Worm (Caenorhabditis elegans) whole organism, midembryonic: ENCODE measurements around the gene F26G1.2.

Source experiments
- T22C8.4 ChIP-seq: fragments of 200-800 bp; sonication (Bioruptor generic); IDR thresholded peaks from 2 replicates; pipeline ENCODE4 v1.3.6; 2022; ENCODE audit warnings: missing genetic modification characterization, missing compliant biosample characterization
- cog-1 ChIP-seq: sonication (generic microtip); optimal IDR thresholded peaks from 2 replicates; lab custom pipeline; 2016; ENCODE audit warnings: missing genetic modification characterization, missing compliant biosample characterization
- flt-1 ChIP-seq: fragments of 200-800 bp; sonication (Bioruptor generic); IDR thresholded peaks from 2 replicates; pipeline ENCODE4 v1.3.6; 2022; ENCODE audit warnings: missing genetic modification characterization, missing compliant biosample characterization
- klf-2 ChIP-seq: fragments of 200-800 bp; sonication (Bioruptor generic); conservative IDR thresholded peaks from 2 replicates; pipeline ENCODE4 v1.3.6; 2022; ENCODE audit warnings: missing genetic modification reagents, missing genetic modification characterization, missing compliant biosample characterization
- med-1 ChIP-seq: sonication (generic microtip); optimal IDR thresholded peaks from 2 replicates; lab custom pipeline; 2017; ENCODE audit warnings: missing genetic modification characterization, mild to moderate bottlenecking, missing compliant biosample characterization, antibody characterized with exemption, missing genetic modification reagents; ENCODE audit not compliant: insufficient read depth
- ref-1 ChIP-seq: fragments of 200-800 bp; sonication (Bioruptor generic); conservative IDR thresholded peaks from 2 replicates; pipeline ENCODE4 v1.3.6; 2022; ENCODE audit warnings: missing genetic modification reagents, missing genetic modification characterization, missing compliant biosample characterization
- tab-1 ChIP-seq: fragments of 200-800 bp; sonication (Bioruptor generic); IDR thresholded peaks from 2 replicates; pipeline ENCODE4 v1.3.6; 2022; ENCODE audit warnings: missing genetic modification characterization, missing compliant biosample characterization
- ztf-23 ChIP-seq: fragments of 200-800 bp; sonication (Bioruptor generic); IDR thresholded peaks from 2 replicates; pipeline ENCODE4 v1.3.6; 2022; ENCODE audit warnings: missing genetic modification reagents, missing genetic modification characterization, missing compliant biosample characterization
- ztf-29 ChIP-seq: fragments of 200-800 bp; sonication (Bioruptor generic); IDR thresholded peaks from 2 replicates; pipeline ENCODE4 v1.3.6; 2022; ENCODE audit warnings: missing genetic modification reagents, missing genetic modification characterization, missing compliant biosample characterization

The F26G1.2 gene

ce11 chrII:4786181-4786580 lies 23.3 kb downstream of the F26G1.2 start, which contains the start of gene msp-3:
TSS of gene msp-3 (minus strand) at chrII:4786281.
- no peak for TF ChIP-seq ztf-29 (GFP tag; lab: Robert Waterston, UW)
- no peak for TF ChIP-seq flt-1 (GFP tag; lab: Robert Waterston, UW)
- no peak for TF ChIP-seq ref-1 (GFP tag; lab: Robert Waterston, UW)
- no peak for TF ChIP-seq med-1 (GFP tag; lab: Kevin White, UChicago)
- TF ChIP-seq cog-1 (tag; lab: Kevin White, UChicago), result no peak
- no peak for TF ChIP-seq tab-1
- TF ChIP-seq klf-2, result no peak
- no peak for TF ChIP-seq ztf-23 (GFP tag; lab: Robert Waterston, UW)
- no peak for TF ChIP-seq T22C8.4 (GFP tag; lab: Robert Waterston, UW)

- TF ChIP-seq T22C8.4 (GFP tag; lab: Robert Waterston, UW), result no peak
- no peak for TF ChIP-seq cog-1 (tag; lab: Kevin White, UChicago)
- TF ChIP-seq ztf-23 (GFP tag; lab: Robert Waterston, UW), result no peak
- TF ChIP-seq flt-1 (GFP tag; lab: Robert Waterston, UW), result no peak
- TF ChIP-seq ztf-29 (GFP tag; lab: Robert Waterston, UW), result no peak
- TF ChIP-seq ref-1 (GFP tag; lab: Robert Waterston, UW), result no peak
- no peak for TF ChIP-seq klf-2
- TF ChIP-seq tab-1, result no peak
- no peak for TF ChIP-seq med-1 (GFP tag; lab: Kevin White, UChicago)
Measured at ce11 chrII:4789835-4790343, 27.0 kb downstream of the F26G1.2 start, which contains the start of gene F26G1.15. TSS of gene F26G1.15 (plus strand) at chrII:4790293.

ce11 chrII:4790687-4791086 lies 27.8 kb downstream of the F26G1.2 start:
- TF ChIP-seq flt-1 (GFP tag; lab: Robert Waterston, UW), result peak; percentile 25; the same call in 1 of the 2 replicates
- TF ChIP-seq tab-1, result no peak

- peak; percentile 82 for TF ChIP-seq flt-1 (GFP tag; lab: Robert Waterston, UW)
- no peak for TF ChIP-seq ref-1 (GFP tag; lab: Robert Waterston, UW)
- peak; percentile 81 for TF ChIP-seq ztf-23 (GFP tag; lab: Robert Waterston, UW)
- TF ChIP-seq cog-1 (tag; lab: Kevin White, UChicago), result peak; percentile 24
- no peak for TF ChIP-seq tab-1
- no peak for TF ChIP-seq ztf-29 (GFP tag; lab: Robert Waterston, UW)
- no peak for TF ChIP-seq med-1 (GFP tag; lab: Kevin White, UChicago)
Measured at ce11 chrII:4791272-4791671, 28.4 kb downstream of the F26G1.2 start, which contains the start of gene F26G1.1. TSS of gene F26G1.1 (plus strand) at chrII:4791618.

- TF ChIP-seq tab-1, result no peak
- no peak for TF ChIP-seq ztf-23 (GFP tag; lab: Robert Waterston, UW)
- no peak for TF ChIP-seq klf-2
- no peak for TF ChIP-seq flt-1 (GFP tag; lab: Robert Waterston, UW)
- TF ChIP-seq T22C8.4 (GFP tag; lab: Robert Waterston, UW), result no peak
- no peak for TF ChIP-seq ztf-29 (GFP tag; lab: Robert Waterston, UW)
- TF ChIP-seq ref-1 (GFP tag; lab: Robert Waterston, UW), result no peak
- TF ChIP-seq med-1 (GFP tag; lab: Kevin White, UChicago), result no peak
- TF ChIP-seq cog-1 (tag; lab: Kevin White, UChicago), result no peak
Measured at ce11 chrII:4793320-4793719, 30.4 kb downstream of the F26G1.2 start.

ce11 chrII:4795461-4795860 lies 32.6 kb downstream of the F26G1.2 start, which contains the start of gene C33F10.4:
TSS of gene C33F10.4 (plus strand) at chrII:4795761.
- TF ChIP-seq tab-1, result no peak
- no peak for TF ChIP-seq ztf-29 (GFP tag; lab: Robert Waterston, UW)
- TF ChIP-seq med-1 (GFP tag; lab: Kevin White, UChicago), result no peak
- no peak for TF ChIP-seq ref-1 (GFP tag; lab: Robert Waterston, UW)
- no peak for TF ChIP-seq cog-1 (tag; lab: Kevin White, UChicago)
- TF ChIP-seq ztf-23 (GFP tag; lab: Robert Waterston, UW), result no peak
- no peak for TF ChIP-seq flt-1 (GFP tag; lab: Robert Waterston, UW)
- TF ChIP-seq T22C8.4 (GFP tag; lab: Robert Waterston, UW), result no peak
- no peak for TF ChIP-seq klf-2

- TF ChIP-seq ztf-23 (GFP tag; lab: Robert Waterston, UW) (no peak), tab-1 (no peak), klf-2 (no peak), med-1 (GFP tag; lab: Kevin White, UChicago) (no peak)
Measured at ce11 chrII:4797071-4797470, 34.2 kb downstream of the F26G1.2 start, which contains the start of gene C33F10.14. TSS of gene C33F10.14 (plus strand) at chrII:4797371.

- TF ChIP-seq cog-1 (tag; lab: Kevin White, UChicago), result no peak
- TF ChIP-seq ztf-23 (GFP tag; lab: Robert Waterston, UW), result no peak
- TF ChIP-seq flt-1 (GFP tag; lab: Robert Waterston, UW), result no peak
- TF ChIP-seq ztf-29 (GFP tag; lab: Robert Waterston, UW), result no peak
- no peak for TF ChIP-seq ref-1 (GFP tag; lab: Robert Waterston, UW)
- TF ChIP-seq med-1 (GFP tag; lab: Kevin White, UChicago), result no peak
- TF ChIP-seq klf-2, result no peak
- TF ChIP-seq T22C8.4 (GFP tag; lab: Robert Waterston, UW), result no peak
Measured at ce11 chrII:4800524-4800923, 37.6 kb downstream of the F26G1.2 start.

ce11 chrII:4802917-4803316 lies 40.0 kb downstream of the F26G1.2 start:
- TF ChIP-seq flt-1 (GFP tag; lab: Robert Waterston, UW), result no peak
- TF ChIP-seq klf-2, result no peak
- TF ChIP-seq ztf-23 (GFP tag; lab: Robert Waterston, UW), result no peak
- TF ChIP-seq ztf-29 (GFP tag; lab: Robert Waterston, UW), result no peak
- TF ChIP-seq T22C8.4 (GFP tag; lab: Robert Waterston, UW), result no peak
- TF ChIP-seq cog-1 (tag; lab: Kevin White, UChicago), result no peak

ce11 chrII:4805799-4806198 lies 42.9 kb downstream of the F26G1.2 start:
- TF ChIP-seq cog-1 (tag; lab: Kevin White, UChicago) (no peak), T22C8.4 (GFP tag; lab: Robert Waterston, UW) (no peak), ztf-23 (GFP tag; lab: Robert Waterston, UW) (no peak), med-1 (GFP tag; lab: Kevin White, UChicago) (no peak), ref-1 (GFP tag; lab: Robert Waterston, UW) (no peak), ztf-29 (GFP tag; lab: Robert Waterston, UW) (no peak), klf-2 (no peak), flt-1 (GFP tag; lab: Robert Waterston, UW) (no peak), tab-1 (no peak)
